Worm (Caenorhabditis elegans) whole organism, L2 larva: ENCODE measurements around the gene T04H1.12.
A peak's percentile ranks its signal among the peaks of the same experiment; 100 is the strongest.

Source experiments
- C34F6.9 ChIP-seq: fragments of 150-350 bp; optimal IDR thresholded peaks from 2 replicates; lab custom pipeline; 2014; ENCODE audit warnings: missing biosample characterization, missing genetic modification characterization
- F13H6.1 ChIP-seq: sonication (generic microtip); optimal IDR thresholded peaks from 2 replicates; lab custom pipeline; 2016; ENCODE audit warnings: missing genetic modification characterization, missing compliant biosample characterization
- R02D3.7 ChIP-seq: fragments of 150-350 bp; optimal IDR thresholded peaks from 2 replicates; lab custom pipeline; 2014; ENCODE audit warnings: missing biosample characterization, missing genetic modification characterization
- ZK546.5 ChIP-seq: sonication (generic microtip); optimal IDR thresholded peaks from 2 replicates; lab custom pipeline; 2017; ENCODE audit warnings: missing biosample characterization, missing genetic modification characterization
- alr-1 ChIP-seq: fragments of 150-350 bp; optimal IDR thresholded peaks from 2 replicates; lab custom pipeline; 2014; ENCODE audit warnings: missing biosample characterization, missing genetic modification characterization
- ama-1 ChIP-seq: fragments of 150-350 bp; optimal IDR thresholded peaks from 2 replicates; lab custom pipeline; 2018; ENCODE audit warnings: inconsistent platforms
- ceh-16 ChIP-seq: fragments of 150-350 bp; optimal IDR thresholded peaks from 2 replicates; lab custom pipeline; 2014; ENCODE audit warnings: missing biosample characterization, missing genetic modification characterization
- ceh-82 ChIP-seq: fragments of 150-350 bp; optimal IDR thresholded peaks from 2 replicates; lab custom pipeline; 2014; ENCODE audit warnings: missing biosample characterization, missing genetic modification characterization
- crh-2 ChIP-seq: sonication (generic microtip); optimal IDR thresholded peaks from 2 replicates; lab custom pipeline; 2017; ENCODE audit warnings: missing biosample characterization, missing genetic modification characterization
- dmd-4 ChIP-seq: sonication (generic microtip); optimal IDR thresholded peaks from 2 replicates; lab custom pipeline; 2017; ENCODE audit warnings: missing biosample characterization, missing genetic modification characterization
- egl-27 ChIP-seq: sonication (generic microtip); optimal IDR thresholded peaks from 3 replicates; lab custom pipeline; 2017; ENCODE audit warnings: missing biosample characterization, missing genetic modification reagents, missing genetic modification characterization
- elt-1 ChIP-seq: fragments of 150-350 bp; optimal IDR thresholded peaks from 2 replicates; lab custom pipeline; 2014; ENCODE audit warnings: missing biosample characterization, missing genetic modification characterization
- elt-3 ChIP-seq: sonication (generic microtip); optimal IDR thresholded peaks from 2 replicates; lab custom pipeline; 2017; ENCODE audit warnings: missing biosample characterization, missing genetic modification characterization
- fos-1 ChIP-seq: fragments of 150-350 bp; optimal IDR thresholded peaks from 2 replicates; lab custom pipeline; 2014; ENCODE audit warnings: missing biosample characterization, missing genetic modification characterization
- gmeb-1 ChIP-seq: fragments of 150-350 bp; optimal IDR thresholded peaks from 2 replicates; lab custom pipeline; 2014; ENCODE audit warnings: missing biosample characterization, missing genetic modification characterization
- lin-11 ChIP-seq: fragments of 150-350 bp; sonication (generic microtip); optimal IDR thresholded peaks from 2 replicates; lab custom pipeline; 2014; ENCODE audit warnings: missing biosample characterization, missing genetic modification characterization, inconsistent platforms, mixed read lengths
- lin-13 ChIP-seq: fragments of 150-350 bp; optimal IDR thresholded peaks from 2 replicates; lab custom pipeline; 2014; ENCODE audit warnings: missing biosample characterization, missing genetic modification reagents, missing genetic modification characterization
- lin-39 ChIP-seq: fragments of 150-350 bp; optimal IDR thresholded peaks from 2 replicates; lab custom pipeline; 2014; ENCODE audit warnings: missing biosample characterization, missing genetic modification reagents, missing genetic modification characterization
- lsy-2 ChIP-seq, 2 experiments: fragments of 150-350 bp in 1 of 2; sonication (generic microtip) in 1 of 2; optimal IDR thresholded peaks; 2 replicates each; lab custom pipeline; 2014 to 2017; ENCODE audit warnings: missing biosample characterization in 2 of 2, missing genetic modification characterization in 2 of 2
- mab-5 ChIP-seq: fragments of 150-350 bp; optimal IDR thresholded peaks from 2 replicates; lab custom pipeline; 2014; ENCODE audit warnings: missing biosample characterization, missing genetic modification characterization
- mbf-1 ChIP-seq: sonication (generic microtip); optimal IDR thresholded peaks from 2 replicates; lab custom pipeline; 2017; ENCODE audit warnings: missing biosample characterization, missing genetic modification characterization
- nhr-10 ChIP-seq: sonication (generic microtip); optimal IDR thresholded peaks from 2 replicates; lab custom pipeline; 2017; ENCODE audit warnings: missing biosample characterization, missing genetic modification characterization
- nhr-11 ChIP-seq: fragments of 150-350 bp; optimal IDR thresholded peaks from 2 replicates; lab custom pipeline; 2014; ENCODE audit warnings: missing biosample characterization, missing genetic modification characterization
- nhr-12 ChIP-seq: fragments of 150-350 bp; optimal IDR thresholded peaks from 2 replicates; lab custom pipeline; 2014; ENCODE audit warnings: missing biosample characterization, missing genetic modification characterization
- nhr-129 ChIP-seq: fragments of 150-350 bp; optimal IDR thresholded peaks from 2 replicates; lab custom pipeline; 2014; ENCODE audit warnings: missing biosample characterization, missing genetic modification characterization
- nhr-21 ChIP-seq: fragments of 150-350 bp; optimal IDR thresholded peaks from 2 replicates; lab custom pipeline; 2014; ENCODE audit warnings: missing biosample characterization, missing genetic modification characterization
- nhr-237 ChIP-seq: fragments of 150-350 bp; optimal IDR thresholded peaks from 2 replicates; lab custom pipeline; 2014; ENCODE audit warnings: missing biosample characterization, missing genetic modification characterization
- nhr-25 ChIP-seq: fragments of 150-350 bp; sonication (generic microtip); optimal IDR thresholded peaks from 3 replicates; lab custom pipeline; 2014; ENCODE audit warnings: missing biosample characterization, missing genetic modification characterization
- nhr-6 ChIP-seq: fragments of 150-350 bp; optimal IDR thresholded peaks from 2 replicates; lab custom pipeline; 2014; ENCODE audit warnings: missing biosample characterization, missing genetic modification characterization
- nhr-77 ChIP-seq: fragments of 150-350 bp; optimal IDR thresholded peaks from 2 replicates; lab custom pipeline; 2014; ENCODE audit warnings: missing biosample characterization, missing genetic modification characterization
- sem-4 ChIP-seq: fragments of 150-350 bp; optimal IDR thresholded peaks from 2 replicates; lab custom pipeline; 2014; ENCODE audit warnings: missing biosample characterization, missing genetic modification reagents, missing genetic modification characterization
- sma-3 ChIP-seq: sonication (generic microtip); optimal IDR thresholded peaks from 2 replicates; lab custom pipeline; 2016; ENCODE audit warnings: missing genetic modification reagents, missing genetic modification characterization, missing compliant biosample characterization
- sma-9 ChIP-seq, 2 experiments: fragments of 150-350 bp in 1 of 2; sonication (generic microtip) in 1 of 2; optimal IDR thresholded peaks; 2 replicates each; lab custom pipeline; 2014 to 2016; ENCODE audit warnings: missing genetic modification characterization in 2 of 2, mild to moderate bottlenecking in 1 of 2, missing biosample characterization in 1 of 2, missing compliant biosample characterization in 1 of 2, missing genetic modification reagents in 1 of 2, moderate library complexity in 1 of 2
- snpc-4 ChIP-seq: fragments of 150-350 bp; optimal IDR thresholded peaks from 2 replicates; lab custom pipeline; 2014; ENCODE audit warnings: missing biosample characterization, missing genetic modification characterization
- unc-39 ChIP-seq: fragments of 150-350 bp; optimal IDR thresholded peaks from 2 replicates; lab custom pipeline; 2014; ENCODE audit warnings: missing biosample characterization, missing genetic modification characterization
- unc-62 ChIP-seq: fragments of 150-350 bp; optimal IDR thresholded peaks from 2 replicates; lab custom pipeline; 2014; ENCODE audit warnings: missing biosample characterization, missing genetic modification reagents, missing genetic modification characterization
- zag-1 ChIP-seq: fragments of 150-350 bp; optimal IDR thresholded peaks from 2 replicates; lab custom pipeline; 2014; ENCODE audit warnings: missing biosample characterization, missing genetic modification characterization
- ztf-1 ChIP-seq: fragments of 200-800 bp; sonication (Bioruptor generic); conservative IDR thresholded peaks from 2 replicates; pipeline ENCODE4 v1.3.6; 2022; ENCODE audit warnings: missing genetic modification characterization, missing compliant biosample characterization
- ztf-4 ChIP-seq: fragments of 150-350 bp; optimal IDR thresholded peaks from 2 replicates; lab custom pipeline; 2014; ENCODE audit warnings: missing biosample characterization, missing genetic modification characterization

Gene T04H1.12

DNA sequence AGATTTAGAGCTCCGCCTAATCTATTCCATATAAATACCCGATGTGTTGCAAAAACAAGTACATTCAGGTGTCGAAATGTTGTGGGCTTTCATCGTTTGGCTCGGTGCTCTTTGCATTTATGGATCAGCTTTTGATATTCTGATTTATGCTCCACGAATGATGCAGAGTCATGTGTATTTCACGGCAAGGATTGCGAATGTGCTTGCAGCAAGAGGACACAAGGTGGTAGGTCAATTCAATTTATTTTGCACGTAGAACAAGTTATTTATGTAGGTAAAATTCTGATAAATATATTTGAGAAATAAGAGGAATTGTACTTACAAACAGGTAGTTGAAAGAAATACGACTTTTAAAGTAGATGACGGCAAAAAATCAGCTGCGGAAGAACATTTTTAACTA, 3.5 kb downstream of the T04H1.12 start, which contains the start of gene ugt-56:
Gene ugt-56 (plus strand): TSS at position 61 of the 400 bp plus-strand sequence.
- TF ChIP-seq nhr-77 (no peak), ceh-16 (tag; lab: Kevin White, UChicago) (no peak), mbf-1 (no peak), unc-62 (GFP tag; lab: Kevin White, UChicago) (no peak), sem-4 (tag; lab: Kevin White, UChicago) (no peak), F13H6.1 (tag; lab: Kevin White, UChicago) (no peak), zag-1 (tag; lab: Kevin White, UChicago) (no peak), ZK546.5 (tag; lab: Kevin White, UChicago) (no peak), nhr-12 (no peak), egl-27 (tag; lab: Kevin White, UChicago) (no peak), lin-39 (tag; lab: Kevin White, UChicago) (no peak), ceh-82 (tag; lab: Kevin White, UChicago) (no peak), C34F6.9 (tag; lab: Kevin White, UChicago) (no peak), lin-11 (tag; lab: Kevin White, UChicago) (no peak), nhr-10 (tag; lab: Kevin White, UChicago) (no peak), nhr-25 (tag; lab: Kevin White, UChicago) (no peak), R02D3.7 (tag; lab: Kevin White, UChicago) (no peak), lsy-2 (tag; optimal IDR thresholded peaks at IDR 0.05; lab: Kevin White, UChicago) (no peak), ztf-4 (tag; lab: Kevin White, UChicago) (no peak), alr-1 (tag; lab: Kevin White, UChicago) (no peak)

DNA sequence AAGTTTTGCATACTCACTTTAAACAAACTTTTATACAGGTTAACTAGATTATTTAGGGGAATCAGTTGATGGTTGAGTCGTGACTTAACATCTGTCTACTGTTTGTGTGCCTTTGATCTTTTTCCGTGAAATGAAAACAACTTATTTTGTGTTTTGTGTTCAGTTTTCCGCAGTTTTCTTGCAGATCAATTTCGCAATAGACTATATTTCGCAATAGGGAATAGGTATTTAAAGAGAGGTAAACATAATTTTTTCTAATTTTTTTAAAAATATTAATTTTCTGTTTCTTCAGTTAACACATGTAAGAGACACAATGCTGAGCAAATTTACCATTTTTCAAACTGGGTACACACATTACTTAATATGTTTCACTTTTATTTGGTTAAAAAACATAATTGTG, 5.9 kb downstream of the T04H1.12 start, which contains the start of gene tbb-6:
Gene tbb-6 (plus strand): TSS at position 155 of the 400 bp plus-strand sequence.
- TF ChIP-seq ama-1 (lab: Kevin White, UChicago) (no peak), C34F6.9 (tag; lab: Kevin White, UChicago) (peak; percentile 34)

DNA sequence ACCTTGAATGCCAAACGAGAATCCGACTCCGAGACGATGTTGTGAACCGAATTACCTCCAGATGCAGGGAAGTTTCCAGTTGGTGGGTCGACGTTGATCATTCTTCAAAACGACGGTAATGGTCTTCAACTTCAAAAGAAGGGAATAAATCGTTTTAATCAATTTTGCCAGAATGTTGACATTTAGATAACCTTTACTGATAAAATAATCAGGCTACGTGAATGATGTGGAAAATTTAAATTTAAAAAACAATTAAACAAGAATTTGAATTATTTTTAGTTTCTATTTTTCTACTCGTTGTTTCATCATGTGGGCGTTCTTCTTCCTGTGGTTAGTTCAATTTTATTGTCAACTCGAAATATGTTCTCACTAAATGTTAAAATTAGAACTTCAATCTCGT, 8.3 kb downstream of the T04H1.12 start, which contains the start of gene ssp-35:
Gene ssp-35 (minus strand): TSS at position 101 of the 400 bp plus-strand sequence.
- TF ChIP-seq fos-1 (tag; lab: Kevin White, UChicago) = no peak
- no peak for TF ChIP-seq unc-39
- no peak for TF ChIP-seq crh-2
- TF ChIP-seq sma-9 (GFP tag; optimal IDR thresholded peaks at IDR 0.05; lab: Kevin White, UChicago) = no peak
- TF ChIP-seq sma-9 (tag; optimal IDR thresholded peaks at IDR 0.05; lab: Kevin White, UChicago) = no peak
- TF ChIP-seq elt-3 (tag; lab: Kevin White, UChicago) = no peak

DNA sequence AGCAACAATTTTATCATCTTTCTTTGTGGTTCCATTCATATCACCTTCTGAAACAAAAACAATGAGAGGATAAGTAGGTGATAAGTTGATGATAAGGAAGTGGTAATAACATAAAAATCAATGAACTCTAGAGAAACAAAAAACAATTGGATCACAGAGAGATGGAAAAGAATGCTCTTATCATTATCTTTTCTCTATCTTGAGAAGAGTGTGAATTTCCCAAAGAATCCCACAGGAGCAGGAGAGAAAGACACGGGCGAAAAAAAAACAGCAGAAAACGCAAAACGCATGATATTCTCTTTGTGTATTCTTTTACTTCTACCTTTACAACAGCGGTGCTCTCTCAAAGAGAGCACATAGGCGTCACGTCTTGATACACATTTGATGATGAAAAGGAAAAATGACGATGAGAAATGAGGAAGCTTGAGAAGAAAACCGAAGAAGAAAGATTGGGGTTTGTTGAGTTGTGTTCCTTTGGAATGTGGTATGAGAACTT, 13.9 kb downstream of the T04H1.12 start, which contains the start of gene twk-24:
Gene twk-24 (minus strand): TSS at position 51 of the 496 bp plus-strand sequence.
- TF ChIP-seq nhr-129 (peak; percentile 45), ama-1 (lab: Kevin White, UChicago) (no peak), R02D3.7 (tag; lab: Kevin White, UChicago) (no peak), ztf-1 (GFP tag; lab: Robert Waterston, UW) (no peak), nhr-77 (no peak), zag-1 (tag; lab: Kevin White, UChicago) (no peak), sma-9 (GFP tag; optimal IDR thresholded peaks at IDR 0.05; lab: Kevin White, UChicago) (peak; percentile 38), sma-9 (tag; optimal IDR thresholded peaks at IDR 0.05; lab: Kevin White, UChicago) (no peak), lin-13 (GFP tag; lab: Kevin White, UChicago) (no peak), ztf-4 (tag; lab: Kevin White, UChicago) (no peak), mab-5 (tag; lab: Kevin White, UChicago) (no peak), sem-4 (tag; lab: Kevin White, UChicago) (no peak), nhr-12 (no peak), F13H6.1 (tag; lab: Kevin White, UChicago) (no peak)

DNA sequence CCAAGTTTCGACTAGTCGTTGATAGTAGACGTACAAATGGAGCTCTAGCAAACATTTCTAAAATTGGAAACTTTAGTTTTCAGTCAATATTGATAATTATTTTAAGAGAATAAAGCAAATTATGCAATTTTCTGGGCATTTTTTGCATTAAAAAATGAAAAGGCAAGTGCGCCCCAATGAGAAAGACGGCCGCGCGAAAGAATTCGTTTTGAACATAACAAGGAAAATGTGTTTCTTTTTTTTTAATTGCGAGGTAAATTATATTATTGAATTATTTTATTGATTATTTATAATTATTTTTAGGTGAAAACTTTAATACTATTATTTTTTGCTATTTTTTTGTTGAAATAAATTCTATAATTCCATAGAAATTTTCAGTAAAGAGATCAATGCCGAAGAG, 16.1 kb downstream of the T04H1.12 start, which contains the start of the genes tsfm-1 and capg-2:
Gene tsfm-1 (minus strand): TSS at position 57 of the 400 bp plus-strand sequence.
Gene capg-2 (plus strand): TSS at position 379 of the 400 bp plus-strand sequence.
- TF ChIP-seq elt-1 (tag; lab: Kevin White, UChicago) (no peak), lsy-2 (tag; optimal IDR thresholded peaks at IDR 0.05; lab: Kevin White, UChicago) (peak in 1 of 2 experiments; percentile 22), snpc-4 (tag; lab: Kevin White, UChicago) (no peak), nhr-11 (tag; lab: Kevin White, UChicago) (no peak), nhr-21 (no peak), crh-2 (no peak), gmeb-1 (tag; lab: Kevin White, UChicago) (no peak), dmd-4 (tag; lab: Kevin White, UChicago) (no peak), nhr-237 (tag; lab: Kevin White, UChicago) (no peak), ceh-82 (tag; lab: Kevin White, UChicago) (no peak), sma-3 (GFP tag; lab: Kevin White, UChicago) (no peak), mab-5 (tag; lab: Kevin White, UChicago) (no peak), nhr-6 (tag; lab: Kevin White, UChicago) (no peak), C34F6.9 (tag; lab: Kevin White, UChicago) (peak; percentile 25), sem-4 (tag; lab: Kevin White, UChicago) (no peak)
